Worm (Caenorhabditis elegans) whole organism, late embryonic: Measurements from ENCODE around the gene Y41C4A.7.

Source experiments
- F13H6.1 ChIP-seq: sonication (generic microtip); optimal IDR thresholded peaks from 2 replicates; lab custom pipeline; 2016; ENCODE audit warnings: missing genetic modification characterization, missing compliant biosample characterization
- K09A11.1 ChIP-seq: sonication (generic microtip); optimal IDR thresholded peaks from 2 replicates; lab custom pipeline; 2017; ENCODE audit warnings: antibody characterized with exemption, mild to moderate bottlenecking, missing genetic modification characterization, missing compliant biosample characterization; ENCODE audit not compliant: insufficient read depth
- ama-1 ChIP-seq: fragments of 150-350 bp; optimal IDR thresholded peaks from 2 replicates; lab custom pipeline; 2014
- ceh-19 ChIP-seq: fragments of 200-800 bp; sonication (Bioruptor generic); optimal IDR thresholded peaks from 2 replicates; lab custom pipeline; 2018; ENCODE audit warnings: mild to moderate bottlenecking, missing genetic modification characterization, missing compliant biosample characterization
- ceh-22 ChIP-seq: sonication (generic microtip); optimal IDR thresholded peaks from 2 replicates; lab custom pipeline; 2017; ENCODE audit warnings: missing biosample characterization, missing genetic modification characterization
- ceh-30 ChIP-seq: fragments of 150-350 bp; optimal IDR thresholded peaks from 2 replicates; lab custom pipeline; 2014; ENCODE audit warnings: missing biosample characterization, missing genetic modification characterization
- ceh-31 ChIP-seq: sonication (generic microtip); optimal IDR thresholded peaks from 2 replicates; lab custom pipeline; 2016; ENCODE audit warnings: missing genetic modification characterization, missing compliant biosample characterization
- ceh-45 ChIP-seq: fragments of 200-800 bp; sonication (Bioruptor generic); IDR thresholded peaks from 2 replicates; pipeline ENCODE4 v1.3.6; 2022; ENCODE audit warnings: missing genetic modification reagents, missing genetic modification characterization, missing compliant biosample characterization
- ceh-6 ChIP-seq: fragments of 200-800 bp; sonication (Bioruptor generic); optimal IDR thresholded peaks from 2 replicates; lab custom pipeline; 2018; ENCODE audit warnings: mild to moderate bottlenecking, missing genetic modification characterization, missing compliant biosample characterization
- ceh-9 ChIP-seq: sonication (generic microtip); optimal IDR thresholded peaks from 2 replicates; lab custom pipeline; 2016; ENCODE audit warnings: mild to moderate bottlenecking, missing genetic modification characterization, inconsistent platforms, missing compliant biosample characterization
- che-1 ChIP-seq: sonication (generic microtip); optimal IDR thresholded peaks from 2 replicates; lab custom pipeline; 2016; ENCODE audit warnings: mild to moderate bottlenecking, missing genetic modification characterization, missing compliant biosample characterization
- dmd-4 ChIP-seq: sonication (generic microtip); optimal IDR thresholded peaks from 2 replicates; lab custom pipeline; 2016; ENCODE audit warnings: borderline replicate concordance, missing genetic modification characterization, missing compliant biosample characterization
- elt-4 ChIP-seq: sonication (generic microtip); optimal IDR thresholded peaks from 2 replicates; lab custom pipeline; 2016; ENCODE audit warnings: missing genetic modification characterization, missing compliant biosample characterization
- fkh-10 ChIP-seq: fragments of 150-350 bp; optimal IDR thresholded peaks from 2 replicates; lab custom pipeline; 2014; ENCODE audit warnings: missing biosample characterization, missing genetic modification reagents, missing genetic modification characterization
- gmeb-2 ChIP-seq: sonication (generic microtip); optimal IDR thresholded peaks from 2 replicates; lab custom pipeline; 2016; ENCODE audit warnings: missing genetic modification characterization, inconsistent platforms, missing compliant biosample characterization
- hlh-15 ChIP-seq: sonication (generic microtip); optimal IDR thresholded peaks from 2 replicates; lab custom pipeline; 2016; ENCODE audit warnings: missing genetic modification characterization, missing compliant biosample characterization
- hlh-30 ChIP-seq: sonication (generic microtip); optimal IDR thresholded peaks from 2 replicates; lab custom pipeline; 2017; ENCODE audit warnings: antibody characterized with exemption, missing genetic modification characterization, missing compliant biosample characterization; ENCODE audit not compliant: insufficient read depth
- hlh-6 ChIP-seq: sonication (generic microtip); optimal IDR thresholded peaks from 2 replicates; lab custom pipeline; 2016; ENCODE audit warnings: missing genotype, missing genetic modification characterization, missing compliant biosample characterization
- lim-6 ChIP-seq: sonication (generic microtip); optimal IDR thresholded peaks from 2 replicates; lab custom pipeline; 2016; ENCODE audit warnings: missing genetic modification characterization, missing compliant biosample characterization
- mec-3 ChIP-seq: sonication (generic microtip); optimal IDR thresholded peaks from 2 replicates; lab custom pipeline; 2016; ENCODE audit warnings: borderline replicate concordance, missing genetic modification characterization, missing compliant biosample characterization
- nfya-1 ChIP-seq: sonication (generic microtip); optimal IDR thresholded peaks from 2 replicates; lab custom pipeline; 2017; ENCODE audit warnings: missing genetic modification characterization, mild to moderate bottlenecking, missing compliant biosample characterization, antibody characterized with exemption, moderate library complexity
- nhr-11 ChIP-seq: fragments of 150-350 bp; optimal IDR thresholded peaks from 2 replicates; lab custom pipeline; 2014; ENCODE audit warnings: missing biosample characterization, missing genetic modification characterization
- odd-2 ChIP-seq: sonication (generic microtip); optimal IDR thresholded peaks from 2 replicates; lab custom pipeline; 2017; ENCODE audit warnings: antibody characterized with exemption, mild to moderate bottlenecking, missing genetic modification characterization, missing compliant biosample characterization
- pha-2 ChIP-seq: sonication (generic microtip); optimal IDR thresholded peaks from 2 replicates; lab custom pipeline; 2017; ENCODE audit warnings: mild to moderate bottlenecking, missing genetic modification characterization, missing compliant biosample characterization
- tbx-2 ChIP-seq: sonication (generic microtip); optimal IDR thresholded peaks from 2 replicates; lab custom pipeline; 2016; ENCODE audit warnings: missing genetic modification characterization, missing compliant biosample characterization
- unc-42 ChIP-seq: sonication (generic microtip); optimal IDR thresholded peaks from 2 replicates; lab custom pipeline; 2016; ENCODE audit warnings: missing genotype, missing genetic modification characterization, missing compliant biosample characterization
- unc-55 ChIP-seq: sonication (generic microtip); optimal IDR thresholded peaks from 2 replicates; lab custom pipeline; 2017; ENCODE audit warnings: missing biosample characterization, missing genetic modification reagents, missing genetic modification characterization
- unc-86 ChIP-seq: sonication (generic microtip); optimal IDR thresholded peaks from 2 replicates; lab custom pipeline; 2016; ENCODE audit warnings: missing genetic modification characterization, missing compliant biosample characterization

Gene Y41C4A.7

ce11 chrIII:11657185-11657817, 41.4 kb upstream of the Y41C4A.7 start, which contains the start of gene crh-1:
Gene crh-1 (plus strand): TSS chrIII:11657767.
- TF ChIP-seq hlh-6 (tag; lab: Kevin White, UChicago) (no peak), tbx-2 (tag; lab: Kevin White, UChicago) (peak; percentile 23), elt-4 (tag; lab: Kevin White, UChicago) (no peak), unc-55 (GFP tag; lab: Kevin White, UChicago) (peak; percentile 47), hlh-30 (peak; percentile 84), nfya-1 (peak; percentile 47)

ce11 chrIII:11659804-11660203, 38.9 kb upstream of the Y41C4A.7 start:
- TF ChIP-seq nhr-11 (no peak), unc-55 (GFP tag; lab: Kevin White, UChicago) (peak; percentile 58)
- TF ChIP-seq, all 69 proteins: peak for 1

ce11 chrIII:11660736-11661135, 37.9 kb upstream of the Y41C4A.7 start:
- no peak for TF ChIP-seq fkh-10 (GFP tag; lab: Kevin White, UChicago)
- no peak for TF ChIP-seq ceh-30 (tag; lab: Kevin White, UChicago)
- no peak for TF ChIP-seq hlh-30
- TF ChIP-seq dmd-4 (tag; lab: Kevin White, UChicago), result no peak
- TF ChIP-seq ceh-45 (GFP tag; lab: Robert Waterston, UW), result no peak
- no peak for TF ChIP-seq F13H6.1 (tag; lab: Kevin White, UChicago)
- TF ChIP-seq unc-86, result no peak
- no peak for TF ChIP-seq ceh-31 (tag; lab: Kevin White, UChicago)
- TF ChIP-seq che-1 (tag; lab: Kevin White, UChicago), result no peak
- no peak for TF ChIP-seq tbx-2 (tag; lab: Kevin White, UChicago)
- TF ChIP-seq ceh-19, result no peak
- no peak for TF ChIP-seq gmeb-2 (tag; lab: Kevin White, UChicago)
- TF ChIP-seq nfya-1, result no peak
- TF ChIP-seq ama-1 (lab: Kevin White, UChicago), result no peak

DNA sequence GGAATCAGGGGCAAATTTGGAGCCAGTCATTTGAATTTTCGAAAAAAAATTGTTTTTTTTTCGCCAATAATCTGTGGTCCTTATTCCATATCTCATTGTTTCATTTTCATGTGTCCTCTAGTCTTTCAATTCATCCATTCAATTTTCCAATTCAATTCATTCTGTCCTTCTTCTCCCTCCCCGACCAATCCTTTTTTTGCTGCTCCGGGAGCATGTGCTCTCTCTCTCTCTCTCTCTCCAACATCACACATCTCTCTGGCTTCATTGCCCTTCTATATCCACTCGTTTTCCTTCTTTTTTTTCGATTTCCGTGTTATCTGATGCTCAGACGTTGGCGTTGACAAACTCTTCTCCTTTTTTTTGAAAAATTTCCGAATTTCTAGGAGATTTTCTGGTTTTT, 35.3 kb upstream of the Y41C4A.7 start:
- TF ChIP-seq unc-42 (tag; lab: Kevin White, UChicago) (peak; percentile 88), ceh-22 (tag; lab: Kevin White, UChicago) (no peak), unc-55 (GFP tag; lab: Kevin White, UChicago) (no peak), ceh-19 (no peak), hlh-30 (no peak), pha-2 (tag; lab: Kevin White, UChicago) (no peak), hlh-15 (no peak), nfya-1 (peak; percentile 8), ceh-31 (tag; lab: Kevin White, UChicago) (peak; percentile 10), K09A11.1 (tag; lab: Kevin White, UChicago) (no peak), odd-2 (tag; lab: Kevin White, UChicago) (no peak)

ce11 chrIII:11666819-11667218, 31.9 kb upstream of the Y41C4A.7 start:
- TF ChIP-seq odd-2 (tag; lab: Kevin White, UChicago), result no peak
- no peak for TF ChIP-seq ceh-6 (GFP tag; lab: Kevin White, UChicago)
- no peak for TF ChIP-seq elt-4 (tag; lab: Kevin White, UChicago)

DNA sequence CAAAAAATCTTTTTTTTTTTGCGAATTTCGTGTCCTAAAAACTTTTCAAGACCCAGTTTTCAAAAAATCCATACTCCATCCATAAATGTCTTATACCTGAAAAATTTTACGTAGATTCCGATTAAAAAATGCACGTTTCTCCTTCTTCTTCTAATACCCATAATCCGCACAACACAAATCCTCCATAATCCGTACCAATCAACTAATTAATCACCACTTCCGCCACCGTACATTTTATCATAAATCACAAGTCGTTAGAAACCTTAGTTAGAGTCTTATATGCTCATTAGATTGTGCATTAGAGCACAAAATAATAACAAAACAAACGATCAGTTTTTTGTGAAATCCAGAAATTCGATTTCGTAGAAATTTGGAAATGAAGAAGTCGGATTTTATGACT, 29.7 kb upstream of the Y41C4A.7 start:
- TF ChIP-seq ama-1 (lab: Kevin White, UChicago), result no peak

DNA sequence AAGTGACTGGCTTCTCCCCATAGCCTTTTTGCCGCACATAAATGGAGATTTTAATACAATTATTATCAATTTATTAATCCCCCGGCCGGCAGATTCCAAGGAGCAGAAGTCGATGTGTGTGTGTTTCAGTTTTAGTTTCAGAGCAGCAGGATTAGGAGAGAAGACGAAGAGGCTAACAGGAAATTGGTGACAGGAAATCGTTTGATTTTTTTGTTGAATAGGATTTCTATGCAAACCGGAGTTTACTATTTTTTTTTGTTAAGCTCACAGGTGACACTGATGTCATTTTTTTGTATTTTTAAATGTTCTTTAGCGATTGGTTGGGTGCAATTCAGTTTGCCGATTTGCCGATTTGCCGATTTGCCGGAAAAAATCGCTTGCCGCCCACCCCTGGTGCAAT, 18.2 kb upstream of the Y41C4A.7 start:
- TF ChIP-seq ceh-9 (tag; lab: Kevin White, UChicago) (no peak), ceh-22 (tag; lab: Kevin White, UChicago) (no peak), K09A11.1 (tag; lab: Kevin White, UChicago) (no peak), lim-6 (no peak), odd-2 (tag; lab: Kevin White, UChicago) (no peak), unc-42 (tag; lab: Kevin White, UChicago) (no peak), mec-3 (tag; lab: Kevin White, UChicago) (no peak)
